Worm (Caenorhabditis elegans): ENCODE data around the gene R10E9.2.

The R10E9.2 gene

DNA sequence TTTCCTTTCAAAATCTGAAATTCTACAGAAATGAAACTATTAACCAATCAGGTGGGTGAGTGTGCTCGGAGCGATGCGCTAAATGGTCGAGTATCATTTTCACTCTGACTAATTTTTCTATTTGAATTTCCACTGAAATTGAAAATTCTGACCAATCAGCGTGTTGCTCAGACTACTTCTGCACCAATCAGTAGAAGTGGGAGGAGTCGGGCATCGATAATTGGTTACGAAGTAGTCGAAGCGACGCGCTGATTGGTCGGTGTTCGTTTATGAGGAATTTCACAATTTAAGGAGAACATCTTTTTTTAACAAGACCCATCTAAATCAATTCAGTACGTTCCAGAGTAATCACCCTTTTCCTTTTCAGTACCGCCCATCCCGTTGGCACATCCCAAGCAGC, 45.0 kb upstream of the R10E9.2 start:
- TF ChIP-seq hpl-2 (GFP tag; optimal IDR thresholded peaks at IDR 0.05) (no peak), skn-1 (tag; optimal IDR thresholded peaks at IDR 0.05) (no peak), lin-13 (GFP tag; optimal IDR thresholded peaks at IDR 0.05) (no peak), elt-2 (tag; optimal IDR thresholded peaks at IDR 0.05) (no peak), fkh-8 (tag; optimal IDR thresholded peaks at IDR 0.05) (no peak), aly-2 (tag; optimal IDR thresholded peaks at IDR 0.05) (no peak)

DNA sequence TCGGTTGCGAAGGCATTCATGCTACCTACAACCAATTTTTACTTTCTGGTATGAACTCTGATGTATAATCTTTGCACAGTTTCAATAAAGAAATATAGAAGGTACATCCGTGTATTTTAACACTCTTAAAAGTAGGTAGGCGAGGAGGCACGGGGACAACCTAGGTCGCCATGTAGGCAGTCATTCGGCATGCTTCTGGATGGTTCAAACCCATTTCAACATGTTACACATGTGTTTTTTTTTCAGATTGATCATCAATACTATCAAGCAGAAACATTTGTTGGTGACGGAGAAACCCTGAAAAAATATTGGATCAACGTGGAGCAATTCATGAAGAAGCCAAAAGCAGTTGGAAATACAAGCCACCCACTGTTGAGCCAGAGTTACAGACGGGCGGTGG, 42.9 kb upstream of the R10E9.2 start:
- no peak for TF ChIP-seq rnt-1 (tag; optimal IDR thresholded peaks at IDR 0.05)
- no peak for TF ChIP-seq ztf-4 (tag; optimal IDR thresholded peaks at IDR 0.05)
- TF ChIP-seq xbp-1 (tag; optimal IDR thresholded peaks at IDR 0.05), result no peak
- no peak for TF ChIP-seq efl-1 (optimal IDR thresholded peaks at IDR 0.05)
- peak in 1 of 2 experiments; percentile 64 for TF ChIP-seq efl-1 (GFP tag; optimal IDR thresholded peaks at IDR 0.05 in 1 of 2)
- TF ChIP-seq ceh-82 (tag; optimal IDR thresholded peaks at IDR 0.05), result no peak
- no peak for TF ChIP-seq ceh-63 (GFP tag; optimal IDR thresholded peaks at IDR 0.05)
- TF ChIP-seq hpl-2 (GFP tag; optimal IDR thresholded peaks at IDR 0.05), result no peak

DNA sequence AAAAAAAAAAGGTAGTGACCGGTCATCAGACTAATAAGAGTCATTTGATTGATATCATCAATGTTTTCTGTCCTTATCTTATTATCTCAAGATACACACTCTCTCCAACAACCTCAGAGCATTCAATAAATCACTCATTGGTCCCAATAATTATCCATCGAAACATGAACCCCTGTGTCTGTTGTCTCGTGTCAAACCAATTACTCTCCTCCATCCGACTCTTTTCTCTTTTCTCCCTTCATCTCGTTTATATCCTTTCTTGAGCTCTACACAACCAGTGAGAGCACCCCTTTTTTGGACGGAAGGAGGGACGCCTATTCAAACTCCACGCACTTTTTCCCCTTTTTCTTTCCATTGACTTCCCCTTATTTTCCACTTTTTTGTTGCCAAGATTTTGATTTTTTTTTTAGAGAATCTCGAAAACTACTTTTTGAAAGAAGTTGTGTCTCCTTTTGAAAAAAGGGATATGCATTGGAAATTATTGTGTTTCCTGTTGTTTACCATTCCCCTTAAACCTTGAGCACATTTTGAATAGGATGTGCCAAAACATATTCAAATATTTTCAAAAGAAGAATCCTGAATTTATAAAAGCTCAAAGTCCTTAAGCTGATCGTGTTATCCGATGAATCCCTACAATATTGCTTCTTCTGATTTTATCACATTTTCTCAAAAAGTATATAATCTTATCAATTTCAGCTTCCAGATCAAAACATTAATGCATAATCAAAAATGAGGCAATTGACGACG, 41.5 kb upstream of the R10E9.2 start, which contains the start of gene pxd-1:
Gene pxd-1, plus strand, starts transcription at position 697 of the 747 bp plus-strand sequence.
- TF ChIP-seq lin-35 (GFP tag; optimal IDR thresholded peaks at IDR 0.05), result peak; percentile 5 to 8
- TF ChIP-seq lsy-2 (tag; optimal IDR thresholded peaks at IDR 0.05), result peak; percentile 4 to 37
- TF ChIP-seq fkh-10 (GFP tag; optimal IDR thresholded peaks at IDR 0.05), result peak; percentile 56
- peak; percentile 55 for TF ChIP-seq nhr-71 (tag; optimal IDR thresholded peaks at IDR 0.05)
- no peak for TF ChIP-seq jun-1 (tag; optimal IDR thresholded peaks at IDR 0.05)
- peak; percentile 58 for TF ChIP-seq rnt-1 (tag; optimal IDR thresholded peaks at IDR 0.05)
- TF ChIP-seq nhr-47 (tag; optimal IDR thresholded peaks at IDR 0.05), result no peak
- 0 out of 2 replicates have a peak, but pooled peaks have one; percentile 3 for TF ChIP-seq nhr-19 (GFP tag; conservative IDR thresholded peaks at IDR 0.05)
- TF ChIP-seq vab-15 (tag; optimal IDR thresholded peaks at IDR 0.05), result peak; percentile 37
- TF ChIP-seq dsc-1 (tag; optimal IDR thresholded peaks at IDR 0.05), result peak; percentile 31
- peak; percentile 13 for TF ChIP-seq nhr-85 (tag)
- no peak for TF ChIP-seq isw-1 (GFP tag; IDR thresholded peaks at IDR 0.05)
- TF ChIP-seq nhr-237 (tag; optimal IDR thresholded peaks at IDR 0.05), result no peak
- TF ChIP-seq skn-1 (tag; optimal IDR thresholded peaks at IDR 0.05), result peak; percentile 4
- TF ChIP-seq alr-1 (tag; optimal IDR thresholded peaks at IDR 0.05; ENCODE audit: borderline replicate concordance), result no peak
- no peak for TF ChIP-seq fkh-8 (tag; optimal IDR thresholded peaks at IDR 0.05)
- no peak for TF ChIP-seq blmp-1 (tag; optimal IDR thresholded peaks at IDR 0.05)
- no peak for TF ChIP-seq nhr-76 (tag; optimal IDR thresholded peaks at IDR 0.05)
- TF ChIP-seq ceh-88 (GFP tag; IDR thresholded peaks at IDR 0.05), result no peak
- peak; percentile 18 for TF ChIP-seq snu-23 (GFP tag; optimal IDR thresholded peaks at IDR 0.05)
- TF ChIP-seq unc-130 (tag; optimal IDR thresholded peaks at IDR 0.05), result no peak
- TF ChIP-seq unc-62 (GFP tag; optimal IDR thresholded peaks at IDR 0.05), result no peak
- no peak for TF ChIP-seq aha-1 (tag; optimal IDR thresholded peaks at IDR 0.05)
- no peak for TF ChIP-seq ces-1 (GFP tag; optimal IDR thresholded peaks at IDR 0.05)
- no peak for TF ChIP-seq F16B12.6 (tag; optimal IDR thresholded peaks at IDR 0.05)
- TF ChIP-seq irx-1 (tag; optimal IDR thresholded peaks at IDR 0.05), result peak; percentile 12
- no peak for TF ChIP-seq nhr-28 (tag; optimal IDR thresholded peaks at IDR 0.05)
- no peak for TF ChIP-seq nhr-20 (tag; optimal IDR thresholded peaks at IDR 0.05)
- no peak for TF ChIP-seq nhr-77 (tag; optimal IDR thresholded peaks at IDR 0.05)
- TF ChIP-seq egl-13 (tag; optimal IDR thresholded peaks at IDR 0.05), result no peak
- peak; percentile 78 for TF ChIP-seq lin-14 (GFP tag; optimal IDR thresholded peaks at IDR 0.05)

Data from whole organism, L1 larva.